Worm (Caenorhabditis elegans) whole organism, L4 larva: ENCODE results near the gene unc-31.

Source experiments
- D1046.2 ChIP-seq: fragments of 200-800 bp; sonication (Bioruptor generic); IDR thresholded peaks from 2 replicates; pipeline ENCODE4 v1.3.6; 2022; ENCODE audit warnings: missing genetic modification characterization, missing compliant biosample characterization
- R02D3.7 ChIP-seq: fragments of 150-350 bp; sonication (generic microtip); optimal IDR thresholded peaks from 3 replicates; lab custom pipeline; 2014; ENCODE audit warnings: missing biosample characterization, missing genetic modification characterization
- Y105C5A.15 ChIP-seq: fragments of 200-800 bp; sonication (Bioruptor generic); IDR thresholded peaks from 2 replicates; pipeline ENCODE4 v1.3.6; 2022; ENCODE audit warnings: missing genetic modification characterization, missing compliant biosample characterization
- Y48G9A.11 ChIP-seq: fragments of 200-800 bp; sonication (Bioruptor generic); IDR thresholded peaks from 2 replicates; pipeline ENCODE4 v1.3.6; 2022; ENCODE audit warnings: missing genetic modification reagents, missing genetic modification characterization, missing compliant biosample characterization
- aha-1 ChIP-seq: fragments of 150-350 bp; peaks from one replicate; lab custom pipeline; 2014; ENCODE audit warnings: missing biosample characterization, missing genetic modification characterization
- arid-1 ChIP-seq: fragments of 200-800 bp; sonication (Bioruptor generic); conservative IDR thresholded peaks from 2 replicates; pipeline ENCODE4 v1.3.6; 2022; ENCODE audit warnings: missing genetic modification reagents, missing genetic modification characterization, missing compliant biosample characterization
- ceh-20 ChIP-seq: fragments of 200-800 bp; sonication (Bioruptor generic); IDR thresholded peaks from 2 replicates; pipeline ENCODE4 v1.3.6; 2022; ENCODE audit warnings: missing genetic modification reagents, missing genetic modification characterization, missing compliant biosample characterization
- ceh-28 ChIP-seq: fragments of 150-350 bp; optimal IDR thresholded peaks from 2 replicates; lab custom pipeline; 2014; ENCODE audit warnings: missing biosample characterization, missing genetic modification reagents, missing genetic modification characterization
- ceh-44 ChIP-seq: fragments of 200-800 bp; sonication (Bioruptor generic); IDR thresholded peaks from 2 replicates; pipeline ENCODE4 v1.3.6; 2022; ENCODE audit warnings: missing genetic modification reagents, missing genetic modification characterization, missing compliant biosample characterization
- cey-2 ChIP-seq: sonication (generic microtip); optimal IDR thresholded peaks from 3 replicates; lab custom pipeline; 2017; ENCODE audit warnings: missing genetic modification characterization, mild to moderate bottlenecking, missing compliant biosample characterization, antibody characterized with exemption, borderline replicate concordance; ENCODE audit not compliant: insufficient read depth
- ctbp-1 ChIP-seq: fragments of 200-800 bp; sonication (Bioruptor generic); IDR thresholded peaks from 2 replicates; pipeline ENCODE4 v1.3.6; 2022; ENCODE audit warnings: missing genetic modification reagents, missing genetic modification characterization, missing compliant biosample characterization
- daf-12 ChIP-seq: fragments of 150-350 bp; optimal IDR thresholded peaks from 2 replicates; lab custom pipeline; 2014; ENCODE audit warnings: missing biosample characterization, missing genetic modification reagents, missing genetic modification characterization
- daf-19 ChIP-seq: fragments of 200-800 bp; sonication (Bioruptor generic); conservative IDR thresholded peaks from 2 replicates; pipeline ENCODE4 v1.3.6; 2022; ENCODE audit warnings: missing genetic modification characterization, missing compliant biosample characterization
- dmd-6 ChIP-seq: fragments of 200-800 bp; sonication (Bioruptor generic); IDR thresholded peaks from 2 replicates; pipeline ENCODE4 v1.3.6; 2022; ENCODE audit warnings: missing genetic modification reagents, missing genetic modification characterization, missing compliant biosample characterization
- dmd-8 ChIP-seq: fragments of 200-800 bp; sonication (Bioruptor generic); IDR thresholded peaks from 2 replicates; pipeline ENCODE4 v1.3.6; 2022; ENCODE audit warnings: missing genetic modification characterization, missing compliant biosample characterization
- dpl-1 ChIP-seq: fragments of 150-350 bp; optimal IDR thresholded peaks from 2 replicates; lab custom pipeline; 2014; ENCODE audit warnings: missing biosample characterization, missing genetic modification reagents, missing genetic modification characterization
- duxl-1 ChIP-seq: sonication (generic microtip); optimal IDR thresholded peaks from 2 replicates; lab custom pipeline; 2016; ENCODE audit warnings: mild to moderate bottlenecking, missing genetic modification characterization, moderate library complexity, missing compliant biosample characterization; ENCODE audit not compliant: poor library complexity
- dve-1 ChIP-seq: sonication (generic microtip); optimal IDR thresholded peaks from 2 replicates; lab custom pipeline; 2017; ENCODE audit warnings: antibody characterized with exemption, mild to moderate bottlenecking, missing genetic modification characterization, missing compliant biosample characterization; ENCODE audit not compliant: insufficient read depth
- fkh-10 ChIP-seq: fragments of 150-350 bp; optimal IDR thresholded peaks from 2 replicates; lab custom pipeline; 2014; ENCODE audit warnings: missing biosample characterization, missing genetic modification reagents, missing genetic modification characterization
- hlh-11 ChIP-seq: fragments of 200-800 bp; sonication (Bioruptor generic); optimal IDR thresholded peaks from 2 replicates; lab custom pipeline; 2018; ENCODE audit warnings: mild to moderate bottlenecking, missing genetic modification characterization, missing compliant biosample characterization
- hlh-30 ChIP-seq: sonication (generic microtip); optimal IDR thresholded peaks from 2 replicates; lab custom pipeline; 2017; ENCODE audit warnings: antibody characterized with exemption, mild to moderate bottlenecking, missing genetic modification characterization, missing compliant biosample characterization; ENCODE audit not compliant: insufficient read depth
- hmg-1.1 ChIP-seq: fragments of 200-800 bp; sonication (Bioruptor generic); IDR thresholded peaks from 2 replicates; pipeline ENCODE4 v1.3.6; 2022; ENCODE audit warnings: missing genetic modification reagents, missing genetic modification characterization, missing compliant biosample characterization
- lim-7 ChIP-seq: fragments of 200-800 bp; sonication (Bioruptor generic); IDR thresholded peaks from 2 replicates; pipeline ENCODE4 v1.3.6; 2022; ENCODE audit warnings: missing genetic modification characterization, missing compliant biosample characterization
- lin-29 ChIP-seq: fragments of 200-800 bp; sonication (Bioruptor generic); IDR thresholded peaks from 2 replicates; pipeline ENCODE4 v1.3.6; 2022; ENCODE audit warnings: missing genetic modification reagents, missing genetic modification characterization, missing compliant biosample characterization
- lir-3 ChIP-seq: sonication (generic microtip); optimal IDR thresholded peaks from 2 replicates; lab custom pipeline; 2016; ENCODE audit warnings: mild to moderate bottlenecking, missing genetic modification characterization, missing compliant biosample characterization
- lsy-2 ChIP-seq, 2 experiments: fragments of 150-350 bp in 1 of 2; sonication (generic microtip) in 1 of 2; optimal IDR thresholded peaks; 2 replicates each; lab custom pipeline; 2014 to 2017; ENCODE audit warnings: missing biosample characterization in 2 of 2, missing genetic modification characterization in 2 of 2
- madf-9 ChIP-seq: fragments of 200-800 bp; sonication (Bioruptor generic); conservative IDR thresholded peaks from 2 replicates; pipeline ENCODE4 v1.3.6; 2022; ENCODE audit warnings: missing genetic modification reagents, missing genetic modification characterization, missing compliant biosample characterization
- mdl-1 ChIP-seq, 2 experiments: fragments of 150-350 bp in 1 of 2; sonication (generic microtip) in 1 of 2; optimal IDR thresholded peaks; 2 replicates each; lab custom pipeline; 2014 to 2017; ENCODE audit warnings: missing biosample characterization in 2 of 2, missing genetic modification characterization in 2 of 2
- mep-1 ChIP-seq: fragments of 150-350 bp; sonication (generic microtip); optimal IDR thresholded peaks from 3 replicates; lab custom pipeline; 2014; ENCODE audit warnings: missing biosample characterization, missing genetic modification characterization
- mxl-2 ChIP-seq: fragments of 200-800 bp; sonication (Bioruptor generic); conservative IDR thresholded peaks from 2 replicates; pipeline ENCODE4 v1.3.6; 2022; ENCODE audit warnings: missing genetic modification reagents, missing genetic modification characterization, missing compliant biosample characterization
- mxl-3 ChIP-seq: fragments of 200-800 bp; sonication (Bioruptor generic); optimal IDR thresholded peaks from 2 replicates; lab custom pipeline; 2018; ENCODE audit warnings: mild to moderate bottlenecking, missing genetic modification characterization, missing compliant biosample characterization
- nhr-10 ChIP-seq: fragments of 150-350 bp; optimal IDR thresholded peaks from 2 replicates; lab custom pipeline; 2014; ENCODE audit warnings: missing biosample characterization, missing genetic modification characterization
- nhr-111 ChIP-seq: fragments of 200-800 bp; sonication (Bioruptor generic); optimal IDR thresholded peaks from 2 replicates; lab custom pipeline; 2018; ENCODE audit warnings: mild to moderate bottlenecking, missing genetic modification characterization, missing compliant biosample characterization
- nhr-28 ChIP-seq: fragments of 150-350 bp; optimal IDR thresholded peaks from 2 replicates; lab custom pipeline; 2014; ENCODE audit warnings: missing biosample characterization, missing genetic modification characterization
- nhr-42 ChIP-seq: fragments of 200-800 bp; sonication (Bioruptor generic); IDR thresholded peaks from 2 replicates; pipeline ENCODE4 v1.3.6; 2022; ENCODE audit warnings: missing genetic modification characterization, missing compliant biosample characterization
- pha-4 ChIP-seq, 2 experiments: fragments of 150-350 bp in 1 of 2; fragments of 200-800 bp in 1 of 2; sonication (Bioruptor generic) in 1 of 2; IDR thresholded peaks in 1 of 2; optimal IDR thresholded peaks in 1 of 2; 2 replicates each; pipeline versions ENCODE4 v1.3.6 to Lab custom; 2014 to 2022; ENCODE audit warnings: missing genetic modification characterization in 2 of 2, missing genetic modification reagents in 2 of 2, missing biosample characterization in 1 of 2, missing compliant biosample characterization in 1 of 2
- php-3 ChIP-seq: fragments of 200-800 bp; sonication (Bioruptor generic); IDR thresholded peaks from 2 replicates; pipeline ENCODE4 v1.3.6; 2022; ENCODE audit warnings: missing genetic modification reagents, missing genetic modification characterization, missing compliant biosample characterization
- pqm-1 ChIP-seq: sonication (generic microtip); optimal IDR thresholded peaks from 2 replicates; lab custom pipeline; 2017; ENCODE audit warnings: missing biosample characterization, missing genetic modification characterization
- saeg-2 ChIP-seq: fragments of 200-800 bp; sonication (Bioruptor generic); IDR thresholded peaks from 2 replicates; pipeline ENCODE4 v1.3.6; 2022; ENCODE audit warnings: missing genetic modification reagents, missing genetic modification characterization, missing compliant biosample characterization
- tag-97 ChIP-seq: fragments of 200-800 bp; sonication (Bioruptor generic); IDR thresholded peaks from 2 replicates; pipeline ENCODE4 v1.3.6; 2022; ENCODE audit warnings: missing genetic modification characterization, missing compliant biosample characterization
- tra-1 ChIP-seq: fragments of 200-800 bp; sonication (Bioruptor generic); IDR thresholded peaks from 2 replicates; pipeline ENCODE4 v1.3.6; 2022; ENCODE audit warnings: missing genetic modification reagents, missing genetic modification characterization, missing compliant biosample characterization
- unc-62 ChIP-seq, 3 experiments: fragments of 150-350 bp in 1 of 3; sonication (generic microtip); optimal IDR thresholded peaks in 2 of 3; peaks in 1 of 3; 1 replicate in 1 of 3; 2 replicates in 2 of 3; lab custom pipeline; 2014 to 2017; ENCODE audit warnings: missing biosample characterization in 3 of 3, missing genetic modification characterization in 3 of 3, missing genetic modification reagents in 3 of 3, missing genotype in 1 of 3
- zip-11 ChIP-seq: fragments of 200-800 bp; sonication (Bioruptor generic); IDR thresholded peaks from 2 replicates; pipeline ENCODE4 v1.3.6; 2022; ENCODE audit warnings: missing genetic modification characterization, missing compliant biosample characterization

unc-31 gene

ce11 chrIV:12724641-12725040 lies 49.0 kb upstream of the unc-31 start, which contains the start of the genes T23F6.3 and rbd-1 (continued):
- peak; percentile 40; the same call in 1 of the 2 replicates for TF ChIP-seq tra-1 (GFP tag; lab: Robert Waterston, UW)
- TF ChIP-seq arid-1 (GFP tag; lab: Robert Waterston, UW), result peak; percentile 37; the same call in 1 of the 2 replicates
- TF ChIP-seq hlh-11 (tag; lab: Kevin White, UChicago), result peak; percentile 66
- TF ChIP-seq dmd-6 (GFP tag; lab: Robert Waterston, UW), result peak; percentile 52; the same call in 1 of the 2 replicates
- no peak for TF ChIP-seq mxl-2 (GFP tag; lab: Robert Waterston, UW)
- peak; percentile 82 for TF ChIP-seq dve-1 (tag; lab: Kevin White, UChicago)
- TF ChIP-seq daf-12 (tag; lab: Kevin White, UChicago), result no peak
- TF ChIP-seq, all 104 proteins: peak for 46

DNA sequence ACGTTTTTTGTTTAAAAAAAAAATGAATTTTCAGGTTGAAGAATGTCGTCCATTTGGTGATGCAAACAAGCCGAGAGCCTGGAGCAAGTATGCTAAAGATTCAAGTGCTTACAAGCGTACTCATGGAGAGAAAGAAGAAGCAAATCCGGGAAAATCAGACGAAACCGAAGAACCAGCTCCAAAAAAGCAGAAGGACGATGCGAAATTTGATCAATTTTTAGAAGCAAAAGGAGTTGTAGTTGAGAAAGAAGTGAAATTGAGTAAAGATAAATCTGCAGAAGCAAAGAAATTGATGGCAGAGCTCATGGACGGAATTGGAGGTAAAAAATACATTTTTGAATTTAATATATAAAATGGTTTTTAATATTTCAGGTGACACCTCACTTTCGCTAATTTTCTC lies 48.4 kb upstream of the unc-31 start:
- TF ChIP-seq zip-11 (GFP tag; lab: Robert Waterston, UW) (no peak), nhr-10 (tag; lab: Kevin White, UChicago) (no peak), nhr-42 (GFP tag; lab: Robert Waterston, UW) (no peak), hlh-11 (tag; lab: Kevin White, UChicago) (no peak), pha-4 (GFP tag; IDR thresholded peaks at IDR 0.05; lab: Robert Waterston, UW) (no peak), pha-4 (tag; optimal IDR thresholded peaks at IDR 0.05; lab: Kevin White, UChicago) (no peak), dmd-8 (GFP tag; lab: Robert Waterston, UW) (no peak), php-3 (no peak), saeg-2 (GFP tag; lab: Robert Waterston, UW) (no peak), aha-1 (tag; lab: Kevin White, UChicago) (no peak), unc-62 (GFP tag; optimal IDR thresholded peaks at IDR 0.05 in 1 of 2; lab: Kevin White, UChicago) (no peak), unc-62 (tag; optimal IDR thresholded peaks at IDR 0.05; lab: Kevin White, UChicago) (no peak), cey-2 (no peak), duxl-1 (tag; lab: Kevin White, UChicago) (no peak)
- TF ChIP-seq, all 104 proteins: peak for 0

- TF ChIP-seq R02D3.7 (tag; lab: Kevin White, UChicago) (no peak), hmg-1.1 (GFP tag; lab: Robert Waterston, UW) (no peak)
Measured at ce11 chrIV:12725925-12726324, 47.7 kb upstream of the unc-31 start.

ce11 chrIV:12728162-12728561 lies 45.5 kb upstream of the unc-31 start:
- TF ChIP-seq Y105C5A.15 (GFP tag; lab: Robert Waterston, UW) (no peak), hlh-30 (tag; lab: Kevin White, UChicago) (no peak), ctbp-1 (GFP tag; lab: Robert Waterston, UW) (no peak), aha-1 (tag; lab: Kevin White, UChicago) (peak; percentile 37), ceh-28 (tag; lab: Kevin White, UChicago) (no peak), dmd-6 (GFP tag; lab: Robert Waterston, UW) (peak; percentile 39; the same call in 1 of the 2 replicates), mdl-1 (tag; optimal IDR thresholded peaks at IDR 0.05; lab: Kevin White, UChicago) (no peak), lin-29 (GFP tag; lab: Robert Waterston, UW) (no peak), zip-11 (GFP tag; lab: Robert Waterston, UW) (no peak), mep-1 (no peak), tag-97 (GFP tag; lab: Robert Waterston, UW) (no peak), nhr-28 (tag; lab: Kevin White, UChicago) (no peak), lim-7 (GFP tag; lab: Robert Waterston, UW) (no peak), hmg-1.1 (GFP tag; lab: Robert Waterston, UW) (no peak), mxl-3 (GFP tag; lab: Kevin White, UChicago) (no peak), ceh-44 (no peak), daf-19 (GFP tag; lab: Robert Waterston, UW) (no peak), nhr-111 (no peak), lir-3 (tag; lab: Kevin White, UChicago) (no peak), mxl-2 (GFP tag; lab: Robert Waterston, UW) (no peak), hlh-11 (tag; lab: Kevin White, UChicago) (peak; percentile 16), Y48G9A.11 (GFP tag; lab: Robert Waterston, UW) (no peak), ceh-20 (no peak), dpl-1 (GFP tag; lab: Kevin White, UChicago) (no peak), D1046.2 (GFP tag; lab: Robert Waterston, UW) (no peak), madf-9 (GFP tag; lab: Robert Waterston, UW) (no peak), pqm-1 (tag; lab: Kevin White, UChicago) (peak; percentile 52), lsy-2 (tag; optimal IDR thresholded peaks at IDR 0.05; lab: Kevin White, UChicago) (no peak), fkh-10 (GFP tag; lab: Kevin White, UChicago) (no peak), R02D3.7 (tag; lab: Kevin White, UChicago) (no peak)
